Worm (Caenorhabditis elegans) whole organism, young adult: ENCODE measurements around the gene cha-1.

Source experiments
- B0261.1 ChIP-seq: sonication (generic microtip); optimal IDR thresholded peaks from 2 replicates; lab custom pipeline; 2016; ENCODE audit warnings: mild to moderate bottlenecking, missing genetic modification characterization, moderate library complexity, missing compliant biosample characterization
- B0336.3 ChIP-seq: fragments of 200-800 bp; sonication (Bioruptor generic); IDR thresholded peaks from 2 replicates; pipeline ENCODE4 v1.3.6; 2022; ENCODE audit warnings: missing genetic modification characterization, missing compliant biosample characterization
- C06A6.2 ChIP-seq: fragments of 200-800 bp; sonication (Bioruptor generic); conservative IDR thresholded peaks from 2 replicates; pipeline ENCODE4 v1.3.6; 2022; ENCODE audit warnings: missing genetic modification characterization, missing compliant biosample characterization
- C17E4.6 ChIP-seq: fragments of 200-800 bp; sonication (Bioruptor generic); IDR thresholded peaks from 2 replicates; pipeline ENCODE4 v1.3.6; 2022; ENCODE audit warnings: missing genetic modification reagents, missing genetic modification characterization, missing compliant biosample characterization
- F10E7.11 ChIP-seq: sonication (generic microtip); optimal IDR thresholded peaks from 2 replicates; lab custom pipeline; 2017; ENCODE audit warnings: mild to moderate bottlenecking, missing genetic modification characterization, moderate library complexity, missing compliant biosample characterization
- F22D6.2 ChIP-seq: sonication (generic microtip); optimal IDR thresholded peaks from 2 replicates; lab custom pipeline; 2016; ENCODE audit warnings: mild to moderate bottlenecking, missing genetic modification characterization, missing compliant biosample characterization
- F23B12.7 ChIP-seq: sonication (generic microtip); optimal IDR thresholded peaks from 2 replicates; lab custom pipeline; 2017; ENCODE audit warnings: missing genetic modification characterization, mild to moderate bottlenecking, missing compliant biosample characterization, antibody characterized with exemption, moderate library complexity; ENCODE audit not compliant: insufficient read depth
- F57C9.4 ChIP-seq: sonication (generic microtip); optimal IDR thresholded peaks from 2 replicates; lab custom pipeline; 2017; ENCODE audit warnings: mild to moderate bottlenecking, missing genetic modification characterization, missing compliant biosample characterization
- K12H6.12 ChIP-seq: fragments of 200-800 bp; sonication (Bioruptor generic); optimal IDR thresholded peaks from 2 replicates; lab custom pipeline; 2018; ENCODE audit warnings: mild to moderate bottlenecking, missing genetic modification characterization, missing compliant biosample characterization
- T07F8.4 ChIP-seq: sonication (generic microtip); optimal IDR thresholded peaks from 2 replicates; lab custom pipeline; 2016; ENCODE audit warnings: mild to moderate bottlenecking, missing genetic modification characterization, moderate library complexity, missing compliant biosample characterization
- Y53G8AR.9 ChIP-seq: fragments of 200-800 bp; sonication (Bioruptor generic); conservative IDR thresholded peaks from 2 replicates; pipeline ENCODE4 v1.3.6; 2022; ENCODE audit warnings: missing genetic modification reagents, missing genetic modification characterization, missing compliant biosample characterization
- aptf-2 ChIP-seq: fragments of 200-800 bp; sonication (Bioruptor generic); conservative IDR thresholded peaks from 2 replicates; pipeline ENCODE4 v1.3.6; 2022; ENCODE audit warnings: missing genetic modification reagents, missing genetic modification characterization, missing compliant biosample characterization
- aptf-3 ChIP-seq: fragments of 200-800 bp; sonication (Bioruptor generic); IDR thresholded peaks from 2 replicates; pipeline ENCODE4 v1.3.6; 2022; ENCODE audit warnings: missing genetic modification characterization, missing compliant biosample characterization
- cebp-1 ChIP-seq, 2 experiments: fragments of 200-800 bp in 1 of 2; sonication (Bioruptor generic) in 1 of 2; sonication (generic microtip) in 1 of 2; IDR thresholded peaks in 1 of 2; optimal IDR thresholded peaks in 1 of 2; 2 replicates each; pipeline versions ENCODE4 v1.3.6 to Lab custom; 2017 to 2022; ENCODE audit warnings: missing compliant biosample characterization in 2 of 2, missing genetic modification characterization in 2 of 2, mild to moderate bottlenecking in 1 of 2, missing genetic modification reagents in 1 of 2, moderate library complexity in 1 of 2
- ceh-79 ChIP-seq: sonication (generic microtip); optimal IDR thresholded peaks from 2 replicates; lab custom pipeline; 2017; ENCODE audit warnings: mild to moderate bottlenecking, missing genetic modification characterization, missing compliant biosample characterization
- dpl-1 ChIP-seq: fragments of 150-350 bp; optimal IDR thresholded peaks from 2 replicates; lab custom pipeline; 2014; ENCODE audit warnings: missing biosample characterization, missing genetic modification reagents, missing genetic modification characterization
- egrh-3 ChIP-seq: fragments of 200-800 bp; sonication (Bioruptor generic); IDR thresholded peaks from 2 replicates; pipeline ENCODE4 v1.3.6; 2022; ENCODE audit warnings: missing genetic modification reagents, missing genetic modification characterization, missing compliant biosample characterization
- hmg-1.2 ChIP-seq: fragments of 200-800 bp; sonication (Bioruptor generic); IDR thresholded peaks from 2 replicates; pipeline ENCODE4 v1.3.6; 2022; ENCODE audit warnings: missing genetic modification reagents, missing genetic modification characterization, missing compliant biosample characterization
- lin-54 ChIP-seq: fragments of 200-800 bp; sonication (Bioruptor generic); optimal IDR thresholded peaks from 2 replicates; lab custom pipeline; 2018; ENCODE audit warnings: mild to moderate bottlenecking, missing genetic modification characterization, missing compliant biosample characterization
- madf-8 ChIP-seq: fragments of 200-800 bp; sonication (Bioruptor generic); conservative IDR thresholded peaks from 2 replicates; pipeline ENCODE4 v1.3.6; 2022; ENCODE audit warnings: missing genetic modification reagents, missing genetic modification characterization, missing compliant biosample characterization
- nfyb-1 ChIP-seq: fragments of 200-800 bp; sonication (Bioruptor generic); IDR thresholded peaks from 2 replicates; pipeline ENCODE4 v1.3.6; 2022; ENCODE audit warnings: missing genetic modification reagents, missing genetic modification characterization, missing compliant biosample characterization
- rec-8 ChIP-seq, 2 experiments: sonication (generic microtip); optimal IDR thresholded peaks; 2 replicates each; lab custom pipeline; 2016; ENCODE audit warnings: mild to moderate bottlenecking in 2 of 2, missing genetic modification characterization in 2 of 2, missing genetic modification reagents in 2 of 2, missing genotype in 2 of 2, missing biosample characterization in 1 of 2, missing compliant biosample characterization in 1 of 2, moderate library complexity in 1 of 2
- repo-1 ChIP-seq: sonication (generic microtip); optimal IDR thresholded peaks from 2 replicates; lab custom pipeline; 2017; ENCODE audit warnings: mild to moderate bottlenecking, missing genetic modification characterization, missing compliant biosample characterization
- rpc-1 ChIP-seq, 2 experiments: fragments of 150-350 bp in 1 of 2; sonication (generic microtip) in 1 of 2; optimal IDR thresholded peaks; 2 replicates each; lab custom pipeline; 2014 to 2018; ENCODE audit warnings: missing biosample characterization in 1 of 2, missing genetic modification characterization in 1 of 2, missing genetic modification reagents in 1 of 2, missing genotype in 1 of 2
- sdz-38 ChIP-seq: sonication (generic microtip); optimal IDR thresholded peaks from 2 replicates; lab custom pipeline; 2016; ENCODE audit warnings: missing genotype, missing genetic modification characterization, missing compliant biosample characterization
- snpc-1.3 ChIP-seq: sonication (generic microtip); optimal IDR thresholded peaks from 2 replicates; lab custom pipeline; 2017; ENCODE audit warnings: missing genetic modification characterization, mild to moderate bottlenecking, missing compliant biosample characterization, antibody characterized with exemption, moderate library complexity, missing genotype, missing genetic modification reagents; ENCODE audit not compliant: insufficient read depth
- somi-1 ChIP-seq: fragments of 200-800 bp; sonication (Bioruptor generic); optimal IDR thresholded peaks from 2 replicates; lab custom pipeline; 2018; ENCODE audit warnings: mild to moderate bottlenecking, missing genetic modification characterization, missing compliant biosample characterization
- unc-62 ChIP-seq: fragments of 150-350 bp; optimal IDR thresholded peaks from 2 replicates; lab custom pipeline; 2014; ENCODE audit warnings: missing biosample characterization, missing genetic modification reagents, missing genetic modification characterization
- zfh-2 ChIP-seq: fragments of 200-800 bp; sonication (Bioruptor generic); conservative IDR thresholded peaks from 2 replicates; pipeline ENCODE4 v1.3.6; 2022; ENCODE audit warnings: missing genetic modification reagents, missing genetic modification characterization, missing compliant biosample characterization
- zim-3 ChIP-seq: sonication (generic microtip); optimal IDR thresholded peaks from 2 replicates; lab custom pipeline; 2017; ENCODE audit warnings: mild to moderate bottlenecking, missing genetic modification characterization, moderate library complexity, missing compliant biosample characterization
- ztf-22 ChIP-seq: fragments of 200-800 bp; sonication (Bioruptor generic); optimal IDR thresholded peaks from 2 replicates; lab custom pipeline; 2018; ENCODE audit warnings: mild to moderate bottlenecking, missing genetic modification characterization, moderate library complexity, missing compliant biosample characterization
- ztf-26 ChIP-seq: sonication (generic microtip); optimal IDR thresholded peaks from 2 replicates; lab custom pipeline; 2017; ENCODE audit warnings: missing genetic modification characterization, missing compliant biosample characterization
- ztf-28 ChIP-seq: fragments of 200-800 bp; sonication (Bioruptor generic); IDR thresholded peaks from 2 replicates; pipeline ENCODE4 v1.3.6; 2022; ENCODE audit warnings: missing genetic modification reagents, missing genetic modification characterization, missing compliant biosample characterization

The cha-1 gene

DNA sequence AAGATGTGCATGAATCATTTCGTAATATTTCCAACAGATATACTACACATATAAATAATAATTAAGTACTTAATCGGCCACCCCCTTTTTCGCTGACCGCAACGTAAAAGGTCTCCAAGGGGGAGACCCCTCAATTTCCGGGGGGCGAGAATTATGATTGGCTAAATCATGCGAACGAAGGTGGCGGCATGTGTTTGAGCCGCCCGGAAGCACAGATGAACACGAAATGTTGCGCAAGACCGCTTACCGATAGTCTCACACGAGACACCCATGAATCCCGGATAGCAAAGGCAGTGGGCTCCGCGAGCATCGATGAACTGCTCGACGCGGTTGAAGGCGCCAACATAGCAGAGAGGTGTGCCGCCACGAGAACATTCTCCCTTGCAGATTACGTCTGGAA, 40.6 kb upstream of the cha-1 start:
- TF ChIP-seq C17E4.6 (GFP tag; lab: Robert Waterston, UW) (no peak), zfh-2 (GFP tag; lab: Robert Waterston, UW) (peak; percentile 69)

ce11 chrIV:3662863-3663262, 38.4 kb upstream of the cha-1 start:
- TF ChIP-seq cebp-1 (GFP tag; IDR thresholded peaks at IDR 0.05; lab: Robert Waterston, UW) (no peak), cebp-1 (tag; optimal IDR thresholded peaks at IDR 0.05; lab: Kevin White, UChicago) (no peak), repo-1 (tag; lab: Kevin White, UChicago) (no peak), hmg-1.2 (GFP tag; lab: Robert Waterston, UW) (no peak), sdz-38 (tag; lab: Kevin White, UChicago) (no peak), zfh-2 (GFP tag; lab: Robert Waterston, UW) (peak; percentile 68), aptf-3 (no peak), egrh-3 (GFP tag; lab: Robert Waterston, UW) (peak; percentile 28; the same call in 1 of the 2 replicates), ztf-28 (GFP tag; lab: Robert Waterston, UW) (no peak)
- TF ChIP-seq, all 124 proteins: peak for 2

DNA sequence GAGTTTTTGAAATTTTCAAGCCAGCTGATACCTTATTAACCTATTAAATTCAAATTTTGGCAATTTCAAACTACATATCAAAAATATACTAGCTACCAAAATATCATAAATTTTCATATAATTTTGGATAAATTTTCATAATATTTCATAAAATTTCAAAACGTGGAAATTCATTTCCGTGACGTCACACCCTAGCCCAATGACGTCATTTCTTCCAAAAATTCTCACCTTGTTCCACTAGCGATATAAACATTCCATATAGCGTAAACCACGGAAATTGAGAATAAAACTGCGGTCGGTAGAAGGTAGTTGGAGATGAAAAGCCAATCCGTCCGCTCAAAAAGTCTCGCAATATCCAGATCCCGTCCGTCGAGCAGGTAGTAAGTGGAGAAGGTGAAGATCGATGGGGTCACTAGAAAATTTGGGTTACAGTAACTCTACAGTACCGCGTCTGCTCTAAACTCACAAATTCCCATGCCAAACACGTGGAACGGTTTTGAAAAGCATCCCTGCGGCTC, 36.7 kb upstream of the cha-1 start:
- TF ChIP-seq madf-8 (no peak), ztf-26 (tag; lab: Kevin White, UChicago) (no peak), rec-8 (tag; optimal IDR thresholded peaks at IDR 0.05; lab: Kevin White, UChicago) (no peak), F10E7.11 (tag; lab: Kevin White, UChicago) (no peak), F23B12.7 (tag; lab: Kevin White, UChicago) (no peak), nfyb-1 (GFP tag; lab: Robert Waterston, UW) (no peak), somi-1 (GFP tag; lab: Kevin White, UChicago) (no peak), B0336.3 (no peak), dpl-1 (GFP tag; lab: Kevin White, UChicago) (no peak), T07F8.4 (tag; lab: Kevin White, UChicago) (no peak), snpc-1.3 (tag; lab: Kevin White, UChicago) (no peak), ceh-79 (no peak), F57C9.4 (tag; lab: Kevin White, UChicago) (no peak)

ce11 chrIV:3659951-3660350, 35.5 kb upstream of the cha-1 start:
- TF ChIP-seq rpc-1 (optimal IDR thresholded peaks at IDR 0.05; lab: Kevin White, UChicago) (no peak), rpc-1 (tag; optimal IDR thresholded peaks at IDR 0.05; lab: Kevin White, UChicago) (no peak)

DNA sequence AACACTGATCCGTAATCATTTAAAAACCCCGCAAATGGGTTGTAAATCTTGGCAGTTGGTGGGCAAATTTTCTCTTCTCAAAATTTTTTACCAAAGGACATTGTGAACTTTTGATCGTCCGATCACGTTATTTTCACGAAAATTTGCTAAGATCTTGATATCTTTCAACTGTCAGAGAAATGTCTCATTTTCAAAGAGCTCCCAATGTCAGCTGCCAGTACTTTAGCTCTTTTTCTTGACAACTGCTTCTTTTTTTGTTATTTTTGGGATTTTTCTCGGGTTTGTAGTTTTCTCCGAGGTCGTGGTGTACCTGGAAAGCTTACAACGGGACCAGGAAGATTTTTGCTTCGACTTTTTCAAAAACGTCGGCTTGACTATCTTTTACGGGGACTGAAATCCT, 31.4 kb upstream of the cha-1 start:
- TF ChIP-seq F22D6.2 (tag; lab: Kevin White, UChicago) (no peak), aptf-2 (GFP tag; lab: Robert Waterston, UW) (no peak), ztf-22 (no peak), K12H6.12 (tag; lab: Kevin White, UChicago) (no peak), unc-62 (GFP tag; lab: Kevin White, UChicago) (no peak), B0261.1 (no peak), lin-54 (no peak), nfyb-1 (GFP tag; lab: Robert Waterston, UW) (no peak), zim-3 (no peak), C06A6.2 (no peak), Y53G8AR.9 (GFP tag; lab: Robert Waterston, UW) (no peak)
- TF ChIP-seq, all 124 proteins: peak for 0
